Fruit fly (Drosophila melanogaster) S2 (cell line): ENCODE data around the gene CG15172.

Experiments
- CG8478 ChIP-seq: fragments of >200 bp; optimal IDR thresholded peaks from 2 replicates; lab custom pipeline; 2018
- CTCF ChIP-seq, 2 experiments: fragments of >200 bp; optimal IDR thresholded peaks; 2 replicates each; lab custom pipeline; 2018

- TF ChIP-seq CG8478 (lab: Kevin White, UChicago): no peak
- TF ChIP-seq CTCF (optimal IDR thresholded peaks at IDR 0.05; lab: Kevin White, UChicago): no peak
Observed at dm6 chr2L:19015628-19016027, 6.6 kb upstream of the CG15172 start.
